Worm (Caenorhabditis elegans) whole organism, L4 larva: ENCODE data around the gene fip-3.

Experiments
- D1046.2 ChIP-seq: fragments of 200-800 bp; sonication (Bioruptor generic); IDR thresholded peaks from 2 replicates; pipeline ENCODE4 v1.3.6; 2022; ENCODE audit warnings: missing genetic modification characterization, missing compliant biosample characterization
- F10B5.3 ChIP-seq: sonication (generic microtip); optimal IDR thresholded peaks from 2 replicates; lab custom pipeline; 2016; ENCODE audit warnings: mild to moderate bottlenecking, missing genetic modification characterization, missing compliant biosample characterization
- T20F7.1 ChIP-seq: fragments of 200-800 bp; sonication (Bioruptor generic); optimal IDR thresholded peaks from 2 replicates; lab custom pipeline; 2018; ENCODE audit warnings: mild to moderate bottlenecking, missing genetic modification characterization, missing compliant biosample characterization
- Y75B8A.6 ChIP-seq: fragments of 200-800 bp; sonication (Bioruptor generic); IDR thresholded peaks from 2 replicates; pipeline ENCODE4 v1.3.6; 2022; ENCODE audit warnings: missing genetic modification reagents, missing genetic modification characterization, missing compliant biosample characterization
- ZK337.2 ChIP-seq: fragments of 200-800 bp; sonication (Bioruptor generic); IDR thresholded peaks from 2 replicates; pipeline ENCODE4 v1.3.6; 2022; ENCODE audit warnings: missing genetic modification reagents, missing genetic modification characterization, missing compliant biosample characterization
- ZK546.5 ChIP-seq, 2 experiments: sonication (generic microtip); optimal IDR thresholded peaks; 2 replicates each; lab custom pipeline; 2017; ENCODE audit warnings: missing biosample characterization in 2 of 2, missing genetic modification characterization in 2 of 2
- aha-1 ChIP-seq: fragments of 150-350 bp; peaks from one replicate; lab custom pipeline; 2014; ENCODE audit warnings: missing biosample characterization, missing genetic modification characterization
- aly-2 ChIP-seq: sonication (generic microtip); optimal IDR thresholded peaks from 2 replicates; lab custom pipeline; 2018; ENCODE audit warnings: missing biosample characterization, missing genetic modification characterization
- attf-4 ChIP-seq: sonication (generic microtip); optimal IDR thresholded peaks from 3 replicates; lab custom pipeline; 2017; ENCODE audit warnings: missing biosample characterization, missing genetic modification characterization
- ceh-32 ChIP-seq: sonication (generic microtip); optimal IDR thresholded peaks from 2 replicates; lab custom pipeline; 2016; ENCODE audit warnings: mild to moderate bottlenecking, missing genetic modification characterization, missing compliant biosample characterization; ENCODE audit not compliant: poor library complexity
- ceh-62 ChIP-seq: sonication (generic microtip); optimal IDR thresholded peaks from 2 replicates; lab custom pipeline; 2017; ENCODE audit warnings: missing biosample characterization, missing genetic modification characterization
- ceh-82 ChIP-seq: sonication (generic microtip); optimal IDR thresholded peaks from 2 replicates; lab custom pipeline; 2017; ENCODE audit warnings: missing biosample characterization, missing genetic modification characterization
- cey-2 ChIP-seq: sonication (generic microtip); optimal IDR thresholded peaks from 3 replicates; lab custom pipeline; 2017; ENCODE audit warnings: missing genetic modification characterization, mild to moderate bottlenecking, missing compliant biosample characterization, antibody characterized with exemption, borderline replicate concordance; ENCODE audit not compliant: insufficient read depth
- daf-16 ChIP-seq, 3 experiments: sonication (generic microtip); optimal IDR thresholded peaks; 2 replicates each; lab custom pipeline; 2016 to 2017; ENCODE audit warnings: missing genetic modification characterization in 3 of 3, missing genetic modification reagents in 3 of 3, mild to moderate bottlenecking in 2 of 3, missing compliant biosample characterization in 2 of 3, missing biosample characterization in 1 of 3, moderate library complexity in 1 of 3
- dmd-6 ChIP-seq: fragments of 200-800 bp; sonication (Bioruptor generic); IDR thresholded peaks from 2 replicates; pipeline ENCODE4 v1.3.6; 2022; ENCODE audit warnings: missing genetic modification reagents, missing genetic modification characterization, missing compliant biosample characterization
- dpl-1 ChIP-seq: fragments of 150-350 bp; optimal IDR thresholded peaks from 2 replicates; lab custom pipeline; 2014; ENCODE audit warnings: missing biosample characterization, missing genetic modification reagents, missing genetic modification characterization
- dve-1 ChIP-seq: sonication (generic microtip); optimal IDR thresholded peaks from 2 replicates; lab custom pipeline; 2017; ENCODE audit warnings: antibody characterized with exemption, mild to moderate bottlenecking, missing genetic modification characterization, missing compliant biosample characterization; ENCODE audit not compliant: insufficient read depth
- egl-27 ChIP-seq: sonication (generic microtip); optimal IDR thresholded peaks from 3 replicates; lab custom pipeline; 2017; ENCODE audit warnings: missing biosample characterization, missing genetic modification reagents, missing genetic modification characterization
- egl-43 ChIP-seq: fragments of 200-800 bp; sonication (Bioruptor generic); IDR thresholded peaks from 2 replicates; pipeline ENCODE4 v1.3.6; 2022; ENCODE audit warnings: missing genetic modification reagents, missing genetic modification characterization, missing compliant biosample characterization
- fkh-10 ChIP-seq: fragments of 150-350 bp; optimal IDR thresholded peaks from 2 replicates; lab custom pipeline; 2014; ENCODE audit warnings: missing biosample characterization, missing genetic modification reagents, missing genetic modification characterization
- hlh-11 ChIP-seq: fragments of 200-800 bp; sonication (Bioruptor generic); optimal IDR thresholded peaks from 2 replicates; lab custom pipeline; 2018; ENCODE audit warnings: mild to moderate bottlenecking, missing genetic modification characterization, missing compliant biosample characterization
- hlh-30 ChIP-seq: sonication (generic microtip); optimal IDR thresholded peaks from 2 replicates; lab custom pipeline; 2017; ENCODE audit warnings: antibody characterized with exemption, mild to moderate bottlenecking, missing genetic modification characterization, missing compliant biosample characterization; ENCODE audit not compliant: insufficient read depth
- jun-1 ChIP-seq: fragments of 150-350 bp; optimal IDR thresholded peaks from 2 replicates; lab custom pipeline; 2014; ENCODE audit warnings: missing biosample characterization, missing genetic modification reagents, missing genetic modification characterization
- lin-13 ChIP-seq: fragments of 150-350 bp; optimal IDR thresholded peaks from 2 replicates; lab custom pipeline; 2014; ENCODE audit warnings: missing biosample characterization, missing genetic modification reagents, missing genetic modification characterization
- lsy-2 ChIP-seq, 2 experiments: fragments of 150-350 bp in 1 of 2; sonication (generic microtip) in 1 of 2; optimal IDR thresholded peaks; 2 replicates each; lab custom pipeline; 2014 to 2017; ENCODE audit warnings: missing biosample characterization in 2 of 2, missing genetic modification characterization in 2 of 2
- mdl-1 ChIP-seq, 2 experiments: fragments of 150-350 bp in 1 of 2; sonication (generic microtip) in 1 of 2; optimal IDR thresholded peaks; 2 replicates each; lab custom pipeline; 2014 to 2017; ENCODE audit warnings: missing biosample characterization in 2 of 2, missing genetic modification characterization in 2 of 2
- mdt-29 ChIP-seq: fragments of 200-800 bp; sonication (Bioruptor generic); IDR thresholded peaks from 2 replicates; pipeline ENCODE4 v1.3.6; 2022; ENCODE audit warnings: missing genetic modification reagents, missing genetic modification characterization, missing compliant biosample characterization
- mep-1 ChIP-seq: fragments of 150-350 bp; sonication (generic microtip); optimal IDR thresholded peaks from 3 replicates; lab custom pipeline; 2014; ENCODE audit warnings: missing biosample characterization, missing genetic modification characterization
- mes-2 ChIP-seq: sonication (generic microtip); optimal IDR thresholded peaks from 2 replicates; lab custom pipeline; 2016; ENCODE audit warnings: missing genotype, mild to moderate bottlenecking, missing genetic modification characterization, missing compliant biosample characterization; ENCODE audit not compliant: poor library complexity, severe bottlenecking
- nhr-10 ChIP-seq: fragments of 150-350 bp; optimal IDR thresholded peaks from 2 replicates; lab custom pipeline; 2014; ENCODE audit warnings: missing biosample characterization, missing genetic modification characterization
- nhr-102 ChIP-seq: sonication (generic microtip); optimal IDR thresholded peaks from 2 replicates; lab custom pipeline; 2016; ENCODE audit warnings: mild to moderate bottlenecking, missing genetic modification characterization, moderate library complexity, missing compliant biosample characterization
- nhr-41 ChIP-seq: fragments of 200-800 bp; sonication (Bioruptor generic); IDR thresholded peaks from 2 replicates; pipeline ENCODE4 v1.3.6; 2022; ENCODE audit warnings: missing genetic modification reagents, missing genetic modification characterization, missing compliant biosample characterization
- nhr-42 ChIP-seq: fragments of 200-800 bp; sonication (Bioruptor generic); IDR thresholded peaks from 2 replicates; pipeline ENCODE4 v1.3.6; 2022; ENCODE audit warnings: missing genetic modification characterization, missing compliant biosample characterization
- nhr-76 ChIP-seq: fragments of 150-350 bp; optimal IDR thresholded peaks from 2 replicates; lab custom pipeline; 2014; ENCODE audit warnings: missing biosample characterization, missing genetic modification characterization
- pqm-1 ChIP-seq: sonication (generic microtip); optimal IDR thresholded peaks from 2 replicates; lab custom pipeline; 2017; ENCODE audit warnings: missing biosample characterization, missing genetic modification characterization
- saeg-2 ChIP-seq: fragments of 200-800 bp; sonication (Bioruptor generic); IDR thresholded peaks from 2 replicates; pipeline ENCODE4 v1.3.6; 2022; ENCODE audit warnings: missing genetic modification reagents, missing genetic modification characterization, missing compliant biosample characterization
- sdz-12 ChIP-seq: fragments of 200-800 bp; sonication (Bioruptor generic); optimal IDR thresholded peaks from 2 replicates; lab custom pipeline; 2018; ENCODE audit warnings: mild to moderate bottlenecking, missing genetic modification characterization, missing compliant biosample characterization
- spr-1 ChIP-seq: sonication (generic microtip); optimal IDR thresholded peaks from 2 replicates; lab custom pipeline; 2016; ENCODE audit warnings: mild to moderate bottlenecking, missing genetic modification characterization, missing compliant biosample characterization
- unc-130 ChIP-seq: sonication (generic microtip); optimal IDR thresholded peaks from 2 replicates; lab custom pipeline; 2016; ENCODE audit warnings: missing genetic modification reagents, missing genetic modification characterization, missing compliant biosample characterization
- unc-62 ChIP-seq, 3 experiments: fragments of 150-350 bp in 1 of 3; sonication (generic microtip); optimal IDR thresholded peaks in 2 of 3; peaks in 1 of 3; 1 replicate in 1 of 3; 2 replicates in 2 of 3; lab custom pipeline; 2014 to 2017; ENCODE audit warnings: missing biosample characterization in 3 of 3, missing genetic modification characterization in 3 of 3, missing genetic modification reagents in 3 of 3, missing genotype in 1 of 3
- zip-11 ChIP-seq: fragments of 200-800 bp; sonication (Bioruptor generic); IDR thresholded peaks from 2 replicates; pipeline ENCODE4 v1.3.6; 2022; ENCODE audit warnings: missing genetic modification characterization, missing compliant biosample characterization
- zip-2 ChIP-seq: fragments of 150-350 bp; optimal IDR thresholded peaks from 2 replicates; lab custom pipeline; 2014; ENCODE audit warnings: missing biosample characterization, missing genetic modification characterization
- ztf-7 ChIP-seq: fragments of 150-350 bp; optimal IDR thresholded peaks from 2 replicates; lab custom pipeline; 2014; ENCODE audit warnings: missing biosample characterization, missing genetic modification characterization

Gene fip-3

DNA sequence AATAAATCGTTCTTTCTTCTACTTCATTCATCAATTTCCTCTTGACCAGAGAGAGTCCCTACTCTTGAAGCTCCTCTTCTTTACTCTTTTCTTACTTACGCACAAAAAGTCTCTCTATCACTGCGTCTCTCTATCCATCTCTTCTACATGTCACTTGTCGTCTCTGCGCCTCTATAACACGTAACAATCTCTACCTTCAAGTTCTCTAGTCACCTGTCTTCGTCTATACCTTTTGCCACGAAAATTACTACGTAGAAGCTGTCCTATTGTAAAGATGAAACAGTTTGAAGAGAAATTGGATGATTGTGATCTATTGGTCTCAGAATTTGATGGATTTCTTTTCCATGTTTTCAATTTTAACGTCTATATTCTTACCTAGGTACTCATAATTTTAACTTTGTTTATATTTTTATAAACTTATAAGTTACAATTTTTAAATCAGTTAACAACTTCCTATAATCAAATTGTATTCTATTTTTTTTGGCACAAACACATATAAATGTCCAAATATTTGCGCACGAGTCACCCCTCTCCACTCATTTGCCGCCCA is 32.4 kb downstream of the fip-3 start, which contains the start of gene C02D5.2 (continued):
- TF ChIP-seq fkh-10 (GFP tag; lab: Kevin White, UChicago) (no peak), jun-1 (tag; lab: Kevin White, UChicago) (no peak), zip-2 (no peak)

DNA sequence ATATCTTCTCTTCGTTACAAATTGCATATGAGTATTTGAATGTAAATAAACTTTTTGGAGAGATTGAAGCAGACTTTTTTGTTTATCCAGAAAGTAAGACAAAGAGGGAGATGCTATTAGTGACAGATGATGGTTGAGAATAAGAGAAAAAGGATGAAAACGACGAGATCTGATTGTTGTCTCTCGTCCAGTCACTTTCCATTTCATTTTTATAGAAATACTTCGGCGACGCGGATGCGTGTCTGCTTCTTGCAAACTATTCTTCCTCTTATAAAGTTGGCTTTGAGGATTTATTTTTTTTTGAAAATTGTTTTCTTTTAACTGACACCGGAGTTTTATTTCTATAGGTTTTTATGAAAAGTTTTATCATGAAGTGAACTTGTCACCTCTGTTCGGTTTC is 33.6 kb downstream of the fip-3 start:
- TF ChIP-seq hlh-30 (tag; lab: Kevin White, UChicago) (no peak), F10B5.3 (tag; lab: Kevin White, UChicago) (no peak), sdz-12 (GFP tag; lab: Kevin White, UChicago) (no peak), nhr-10 (no peak), ceh-62 (no peak), lsy-2 (tag; optimal IDR thresholded peaks at IDR 0.05; lab: Kevin White, UChicago) (no peak), nhr-41 (GFP tag; lab: Robert Waterston, UW) (no peak), egl-27 (tag; lab: Kevin White, UChicago) (no peak), T20F7.1 (GFP tag; lab: Kevin White, UChicago) (no peak), lin-13 (GFP tag; lab: Kevin White, UChicago) (no peak), mdt-29 (GFP tag; lab: Robert Waterston, UW) (no peak), egl-43 (no peak), jun-1 (tag; lab: Kevin White, UChicago) (no peak), ztf-7 (tag; lab: Kevin White, UChicago) (no peak), zip-2 (no peak), mep-1 (tag; lab: Kevin White, UChicago) (no peak), spr-1 (tag; lab: Kevin White, UChicago) (no peak), daf-16 (GFP tag; optimal IDR thresholded peaks at IDR 0.05; lab: Kevin White, UChicago) (no peak), daf-16 (tag; optimal IDR thresholded peaks at IDR 0.05; lab: Kevin White, UChicago) (no peak), unc-130 (GFP tag; lab: Kevin White, UChicago) (no peak), dpl-1 (GFP tag; lab: Kevin White, UChicago) (no peak)

DNA sequence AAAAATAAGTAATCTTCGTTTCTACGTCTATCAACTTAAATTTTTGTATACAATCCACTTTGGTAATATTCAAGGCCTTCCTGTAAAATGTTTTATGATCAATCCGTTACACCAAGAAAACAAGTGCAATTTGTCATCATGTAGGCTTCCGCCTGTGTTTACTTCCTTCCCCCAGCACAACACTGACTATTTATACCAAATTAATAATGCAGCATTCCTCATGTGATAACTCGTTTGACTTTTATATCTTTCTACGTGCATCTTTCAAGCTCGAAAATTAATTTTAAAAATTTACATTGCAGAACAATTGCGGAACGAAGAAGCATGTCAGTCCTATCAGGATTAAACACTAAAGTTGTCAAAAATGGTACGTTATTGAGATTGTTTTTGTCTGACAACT is 34.8 kb downstream of the fip-3 start, which contains the start of gene gsto-2:
Gene gsto-2, plus strand, starts transcription at position 301 of the 400 bp plus-strand sequence.
- no peak for TF ChIP-seq egl-43
- TF ChIP-seq ceh-32, result no peak
- TF ChIP-seq ceh-82 (tag; lab: Kevin White, UChicago), result no peak
- no peak for TF ChIP-seq egl-27 (tag; lab: Kevin White, UChicago)
- no peak for TF ChIP-seq ZK546.5 (tag; optimal IDR thresholded peaks at IDR 0.05; lab: Kevin White, UChicago)
- no peak for TF ChIP-seq ZK337.2
- TF ChIP-seq aly-2 (tag; lab: Kevin White, UChicago), result no peak
- no peak for TF ChIP-seq pqm-1
- TF ChIP-seq mdl-1 (tag; optimal IDR thresholded peaks at IDR 0.05; lab: Kevin White, UChicago), result no peak
- no peak for TF ChIP-seq Y75B8A.6 (GFP tag; lab: Robert Waterston, UW)
- TF ChIP-seq saeg-2 (GFP tag; lab: Robert Waterston, UW), result no peak
- TF ChIP-seq nhr-42 (GFP tag; lab: Robert Waterston, UW), result no peak
- no peak for TF ChIP-seq attf-4 (tag; lab: Kevin White, UChicago)
- TF ChIP-seq lsy-2 (tag; optimal IDR thresholded peaks at IDR 0.05; lab: Kevin White, UChicago), result no peak
- TF ChIP-seq cey-2 (tag; lab: Kevin White, UChicago), result no peak

DNA sequence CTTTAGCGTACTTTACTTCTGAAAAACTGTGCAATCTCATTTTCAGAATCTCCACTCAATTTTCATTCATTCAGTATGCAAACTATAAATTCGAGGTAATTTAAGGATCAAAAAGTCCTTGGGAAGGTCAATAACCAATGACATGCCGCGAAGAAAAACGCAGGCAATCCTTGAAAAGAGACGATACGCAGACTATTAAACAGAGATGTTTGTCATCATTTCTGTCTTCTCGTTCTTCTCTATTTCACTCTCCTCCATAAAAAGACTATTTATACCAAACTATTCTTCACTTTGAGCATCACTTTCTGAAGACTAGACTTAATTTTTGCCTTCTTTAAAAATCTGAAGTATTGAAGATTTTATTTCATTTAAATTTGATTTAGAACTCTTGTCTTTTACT is 37.2 kb downstream of the fip-3 start, which contains the start of gene C02D5.4:
Gene C02D5.4, plus strand, starts transcription at position 41 of the 400 bp plus-strand sequence.
- TF ChIP-seq zip-11 (GFP tag; lab: Robert Waterston, UW) (no peak), hlh-11 (no peak), dmd-6 (peak; percentile 45), nhr-42 (GFP tag; lab: Robert Waterston, UW) (no peak), nhr-102 (peak; percentile 9), nhr-76 (tag; lab: Kevin White, UChicago) (no peak), unc-62 (GFP tag; optimal IDR thresholded peaks at IDR 0.05 in 1 of 2; lab: Kevin White, UChicago) (peak in 1 of 2 experiments; percentile 71), unc-62 (tag; optimal IDR thresholded peaks at IDR 0.05; lab: Kevin White, UChicago) (no peak), D1046.2 (no peak), hlh-30 (tag; lab: Kevin White, UChicago) (peak; percentile 20), aha-1 (tag; lab: Kevin White, UChicago) (peak; percentile 41), dve-1 (tag; lab: Kevin White, UChicago) (peak; percentile 38), mes-2 (no peak), daf-16 (GFP tag; optimal IDR thresholded peaks at IDR 0.05; lab: Kevin White, UChicago) (no peak), daf-16 (tag; optimal IDR thresholded peaks at IDR 0.05; lab: Kevin White, UChicago) (peak; percentile 73)
- TF ChIP-seq, all 104 proteins: peak for 7
